Fruit fly (Drosophila melanogaster) whole organism, embryonic: Measurements from ENCODE around the gene Rpn11.
A peak's percentile ranks its signal among the peaks of the same experiment; 100 is the strongest.

ENCODE experiments used
- Antp ChIP-seq: fragments of 200-800 bp; sonication (Bioruptor generic); optimal IDR thresholded peaks from 3 replicates; lab custom pipeline; 2016; ENCODE audit warnings: missing biosample characterization, missing genetic modification characterization
- CG10979 ChIP-seq: fragments of 200-800 bp; sonication (Bioruptor generic); optimal IDR thresholded peaks from 2 replicates; lab custom pipeline; 2018; ENCODE audit warnings: missing biosample characterization, mild to moderate bottlenecking, missing genetic modification characterization, moderate library complexity
- CG11247 ChIP-seq: fragments of 200-800 bp; sonication (Bioruptor generic); IDR thresholded peaks from 2 replicates; pipeline ENCODE4 v1.3.6; 2022; ENCODE audit warnings: missing biosample characterization, missing genetic modification characterization
- CG11723 ChIP-seq: fragments of 200-800 bp; sonication (Bioruptor generic); optimal IDR thresholded peaks from 2 replicates; lab custom pipeline; 2017; ENCODE audit warnings: missing biosample characterization, mild to moderate bottlenecking, missing genetic modification characterization
- CG12155 ChIP-seq: fragments of 200-800 bp; sonication (Bioruptor generic); optimal IDR thresholded peaks from 3 replicates; lab custom pipeline; 2016; ENCODE audit warnings: missing biosample characterization, missing genetic modification characterization
- CG13775 ChIP-seq: fragments of 200-800 bp; sonication (Bioruptor generic); optimal IDR thresholded peaks from 3 replicates; lab custom pipeline; 2017; ENCODE audit warnings: missing biosample characterization, mild to moderate bottlenecking, missing genetic modification characterization
- CG14667 ChIP-seq: fragments of 200-800 bp; sonication (Bioruptor generic); IDR thresholded peaks from 2 replicates; pipeline ENCODE4 v1.3.6; 2022; ENCODE audit warnings: missing biosample characterization, missing genetic modification characterization
- CG14710 ChIP-seq: fragments of 200-800 bp; sonication (Bioruptor generic); optimal IDR thresholded peaks from 3 replicates; lab custom pipeline; 2019; ENCODE audit warnings: missing biosample characterization, mild to moderate bottlenecking, missing genetic modification characterization, moderate library complexity
- CG14860 ChIP-seq: fragments of 200-800 bp; sonication (Bioruptor generic); IDR thresholded peaks from 3 replicates; pipeline ENCODE4 v1.3.6; 2022; ENCODE audit warnings: missing biosample characterization, missing genetic modification characterization; ENCODE audit not compliant: partially characterized antibody
- CG16863 ChIP-seq: fragments of 200-800 bp; sonication (Bioruptor generic); optimal IDR thresholded peaks from 3 replicates; lab custom pipeline; 2016; ENCODE audit warnings: missing biosample characterization, missing genetic modification characterization
- CG18262 ChIP-seq: fragments of 200-800 bp; optimal IDR thresholded peaks from 3 replicates; lab custom pipeline; 2019; ENCODE audit warnings: missing biosample characterization, mild to moderate bottlenecking, missing genetic modification characterization, moderate library complexity
- CG18619 ChIP-seq: fragments of 200-800 bp; sonication (Bioruptor generic); optimal IDR thresholded peaks from 3 replicates; lab custom pipeline; 2017; ENCODE audit warnings: missing biosample characterization, mild to moderate bottlenecking, missing genetic modification characterization
- CG2678 ChIP-seq: fragments of 200-800 bp; sonication (Bioruptor generic); optimal IDR thresholded peaks from 3 replicates; lab custom pipeline; 2019; ENCODE audit warnings: missing biosample characterization, mild to moderate bottlenecking, missing genetic modification characterization, moderate library complexity
- CG31388 ChIP-seq: fragments of 200-800 bp; sonication (Bioruptor generic); optimal IDR thresholded peaks from 2 replicates; lab custom pipeline; 2016; ENCODE audit warnings: missing biosample characterization, missing genetic modification characterization
- CG33557 ChIP-seq: fragments of 200-800 bp; sonication (Bioruptor generic); optimal IDR thresholded peaks from 2 replicates; lab custom pipeline; 2019; ENCODE audit warnings: missing biosample characterization, mild to moderate bottlenecking, missing genetic modification characterization, moderate library complexity
- CG3407 ChIP-seq: fragments of 200-800 bp; sonication (Bioruptor generic); optimal IDR thresholded peaks from 2 replicates; lab custom pipeline; 2018; ENCODE audit warnings: missing biosample characterization, mild to moderate bottlenecking, missing genetic modification characterization
- CG4404 ChIP-seq: fragments of 200-800 bp; sonication (Bioruptor generic); IDR thresholded peaks from 2 replicates; pipeline ENCODE4 v1.3.6; 2022; ENCODE audit warnings: missing biosample characterization, missing genetic modification characterization
- CG7556 ChIP-seq: fragments of 200-800 bp; sonication (Bioruptor generic); optimal IDR thresholded peaks from 2 replicates; lab custom pipeline; 2017; ENCODE audit warnings: missing biosample characterization, mild to moderate bottlenecking, missing genetic modification characterization
- CG7786 ChIP-seq: fragments of 200-800 bp; sonication (Bioruptor generic); optimal IDR thresholded peaks from 2 replicates; lab custom pipeline; 2016; ENCODE audit warnings: missing biosample characterization, missing genetic modification characterization
- CG8359 ChIP-seq: fragments of 200-800 bp; sonication (Bioruptor generic); optimal IDR thresholded peaks from 2 replicates; lab custom pipeline; 2017; ENCODE audit warnings: missing biosample characterization, mild to moderate bottlenecking, missing genetic modification characterization, borderline replicate concordance
- CG8388 ChIP-seq: fragments of 200-800 bp; sonication (Bioruptor generic); optimal IDR thresholded peaks from 2 replicates; lab custom pipeline; 2019; ENCODE audit warnings: missing biosample characterization, mild to moderate bottlenecking, missing genetic modification characterization, moderate library complexity
- CG9797 ChIP-seq: fragments of 200-800 bp; sonication (Bioruptor generic); optimal IDR thresholded peaks from 3 replicates; lab custom pipeline; 2018; ENCODE audit warnings: missing biosample characterization, mild to moderate bottlenecking, missing genetic modification characterization
- CG9876 ChIP-seq: fragments of 200-800 bp; sonication (Bioruptor generic); optimal IDR thresholded peaks from 2 replicates; lab custom pipeline; 2016; ENCODE audit warnings: missing biosample characterization, missing genetic modification characterization
- CG9932 ChIP-seq: fragments of 200-800 bp; sonication (Bioruptor generic); IDR thresholded peaks from 2 replicates; pipeline ENCODE4 v1.3.6; 2022; ENCODE audit warnings: missing biosample characterization, missing genetic modification characterization
- Camta ChIP-seq: fragments of 200-800 bp; sonication (Bioruptor generic); optimal IDR thresholded peaks from 2 replicates; lab custom pipeline; 2016; ENCODE audit warnings: missing biosample characterization, missing genetic modification characterization
- Dbx ChIP-seq: fragments of 200-800 bp; sonication (Bioruptor generic); IDR thresholded peaks from 3 replicates; pipeline ENCODE4 v1.3.6; 2022; ENCODE audit warnings: missing biosample characterization, missing genetic modification characterization
- Dip3 ChIP-seq: fragments of 200-800 bp; sonication (Bioruptor generic); optimal IDR thresholded peaks from 3 replicates; lab custom pipeline; 2016; ENCODE audit warnings: missing biosample characterization, missing genetic modification characterization
- Ets65A ChIP-seq: fragments of 200-800 bp; sonication (Bioruptor generic); peaks from one replicate; lab custom pipeline; 2016; ENCODE audit warnings: missing biosample characterization, missing genetic modification characterization
- HmgD ChIP-seq: fragments of 200-800 bp; sonication (Bioruptor generic); optimal IDR thresholded peaks from 3 replicates; lab custom pipeline; 2016; ENCODE audit warnings: missing biosample characterization, missing genetic modification characterization
- Hr78 ChIP-seq, 2 experiments: fragments of 200-800 bp in 1 of 2; fragments of >200 bp in 1 of 2; sonication (Bioruptor generic) in 1 of 2; optimal IDR thresholded peaks; 2 replicates each; lab custom pipeline; 2017 to 2019; ENCODE audit warnings: missing biosample characterization in 2 of 2, missing genetic modification characterization in 2 of 2, mild to moderate bottlenecking in 1 of 2, moderate library complexity in 1 of 2
- Med ChIP-seq: fragments of 200-800 bp; sonication (Bioruptor generic); peaks from one replicate; lab custom pipeline; 2016; ENCODE audit warnings: missing biosample characterization, missing genetic modification characterization, mild to moderate bottlenecking, inconsistent platforms, moderate library complexity
- Meics ChIP-seq: fragments of 200-800 bp; sonication (Bioruptor generic); optimal IDR thresholded peaks from 2 replicates; lab custom pipeline; 2017; ENCODE audit warnings: missing biosample characterization, mild to moderate bottlenecking, missing genetic modification characterization
- Sin3A ChIP-seq: fragments of >200 bp; optimal IDR thresholded peaks from 2 replicates; lab custom pipeline; 2018
- Sry-δ ChIP-seq: fragments of 200-800 bp; sonication (Bioruptor generic); optimal IDR thresholded peaks from 2 replicates; lab custom pipeline; 2016; ENCODE audit warnings: missing biosample characterization, missing genetic modification characterization
- Stat92E ChIP-seq, 3 experiments: fragments of >200 bp in 2 of 3; fragments of 200-800 bp in 1 of 3; sonication (Bioruptor generic) in 1 of 3; optimal IDR thresholded peaks; 2 replicates each; lab custom pipeline; 2017 to 2019; ENCODE audit warnings: missing biosample characterization in 3 of 3, missing genetic modification characterization in 3 of 3, mild to moderate bottlenecking in 1 of 3, moderate library complexity in 1 of 3
- Tbp ChIP-seq: fragments of >200 bp; optimal IDR thresholded peaks from 2 replicates; lab custom pipeline; 2018; ENCODE audit warnings: missing biosample characterization, missing genetic modification characterization
- Xrp1 ChIP-seq: fragments of 200-800 bp; sonication (Bioruptor generic); IDR thresholded peaks from 2 replicates; pipeline ENCODE4 v1.3.6; 2022; ENCODE audit warnings: missing biosample characterization, missing genetic modification characterization
- aop ChIP-seq: fragments of 200-800 bp; sonication (Bioruptor generic); IDR thresholded peaks from 2 replicates; pipeline ENCODE4 v1.3.6; 2022; ENCODE audit warnings: missing biosample characterization, missing genetic modification characterization
- dysf ChIP-seq: fragments of 200-800 bp; sonication (Bioruptor generic); IDR thresholded peaks from 3 replicates; pipeline ENCODE4 v1.3.6; 2022; ENCODE audit warnings: missing biosample characterization, missing genetic modification characterization
- eve ChIP-seq, 2 experiments: fragments of >200 bp; optimal IDR thresholded peaks; 2 replicates each; lab custom pipeline; 2017; ENCODE audit warnings: missing biosample characterization in 2 of 2, missing genetic modification characterization in 2 of 2
- fd102C ChIP-seq: fragments of 200-800 bp; sonication (Bioruptor generic); optimal IDR thresholded peaks from 2 replicates; lab custom pipeline; 2018; ENCODE audit warnings: missing biosample characterization, mild to moderate bottlenecking, missing genetic modification characterization, moderate library complexity
- grn ChIP-seq: fragments of 200-800 bp; sonication (Bioruptor generic); optimal IDR thresholded peaks from 3 replicates; lab custom pipeline; 2017; ENCODE audit warnings: missing biosample characterization, missing genetic modification characterization
- hkb ChIP-seq, 2 experiments: fragments of 200-800 bp in 1 of 2; fragments of >200 bp in 1 of 2; sonication (Bioruptor generic) in 1 of 2; IDR thresholded peaks in 1 of 2; optimal IDR thresholded peaks in 1 of 2; 2 replicates each; pipeline versions ENCODE4 v1.3.6 to Lab custom; 2017 to 2022; ENCODE audit warnings: missing biosample characterization in 1 of 2, missing genetic modification characterization in 1 of 2
- ken ChIP-seq: fragments of 200-800 bp; sonication (Bioruptor generic); IDR thresholded peaks from 3 replicates; pipeline ENCODE4 v1.3.6; 2022; ENCODE audit warnings: missing biosample characterization, missing genetic modification characterization
- lilli ChIP-seq: fragments of 200-800 bp; sonication (Bioruptor generic); optimal IDR thresholded peaks from 3 replicates; lab custom pipeline; 2016; ENCODE audit warnings: missing biosample characterization, missing genetic modification characterization
- rib ChIP-seq: fragments of 200-800 bp; sonication (Bioruptor generic); IDR thresholded peaks from 2 replicates; pipeline ENCODE4 v1.3.6; 2022; ENCODE audit warnings: missing biosample characterization, missing genetic modification characterization
- sd ChIP-seq: fragments of 200-800 bp; sonication (Bioruptor generic); optimal IDR thresholded peaks from 3 replicates; lab custom pipeline; 2018; ENCODE audit warnings: missing biosample characterization, mild to moderate bottlenecking, missing genetic modification characterization, moderate library complexity
- tll ChIP-seq, 2 experiments: fragments of 200-800 bp in 1 of 2; fragments of >200 bp in 1 of 2; sonication (Bioruptor generic) in 1 of 2; optimal IDR thresholded peaks; 2 replicates each; lab custom pipeline; 2017 to 2019; ENCODE audit warnings: missing biosample characterization in 2 of 2, missing genetic modification characterization in 2 of 2, mild to moderate bottlenecking in 1 of 2, moderate library complexity in 1 of 2
- unc-4 ChIP-seq: fragments of 200-800 bp; sonication (Bioruptor generic); IDR thresholded peaks from 2 replicates; pipeline ENCODE4 v1.3.6; 2022; ENCODE audit warnings: missing biosample characterization, missing genetic modification characterization; ENCODE audit not compliant: partially characterized antibody
- vvl ChIP-seq: fragments of 200-800 bp; sonication (Bioruptor generic); IDR thresholded peaks from 2 replicates; pipeline ENCODE4 v1.3.6; 2022; ENCODE audit warnings: missing biosample characterization, missing genetic modification characterization

The Rpn11 gene

dm6 chr2L:5084586-5085257, 25.1 kb upstream of the Rpn11 start (continued):
- TF ChIP-seq CG18262 (tag; lab: Kevin White, UChicago) (no peak), Meics (GFP tag; lab: Kevin White, UChicago) (no peak), Antp (GFP tag; lab: Kevin White, UChicago) (no peak), ken (GFP tag; lab: Robert Waterston, UW) (no peak), fd102C (GFP tag; lab: Kevin White, UChicago) (no peak), CG31388 (GFP tag; lab: Kevin White, UChicago) (no peak), CG4404 (no peak), CG13775 (GFP tag; lab: Kevin White, UChicago) (no peak), CG8388 (GFP tag; lab: Kevin White, UChicago) (peak; percentile 11), aop (GFP tag; lab: Robert Waterston, UW) (no peak), Sin3A (lab: Kevin White, UChicago) (no peak), CG2678 (tag; lab: Kevin White, UChicago) (peak; percentile 3), Hr78 (GFP tag; optimal IDR thresholded peaks at IDR 0.05; lab: Kevin White, UChicago) (no peak), tll (GFP tag; optimal IDR thresholded peaks at IDR 0.05; lab: Kevin White, UChicago) (no peak), Ets65A (GFP tag; lab: Kevin White, UChicago) (no peak), CG9932 (GFP tag; lab: Robert Waterston, UW) (peak; percentile 48; the same call in 1 of the 2 replicates), CG11723 (no peak), unc-4 (GFP tag; lab: Robert Waterston, UW) (no peak), CG14710 (no peak), rib (GFP tag; lab: Robert Waterston, UW) (no peak), Dip3 (GFP tag; lab: Kevin White, UChicago) (peak; percentile 45), CG18619 (GFP tag; lab: Kevin White, UChicago) (peak; percentile 6), Sry-δ (GFP tag; lab: Kevin White, UChicago) (no peak), eve (GFP tag; optimal IDR thresholded peaks at IDR 0.05; lab: Kevin White, UChicago) (peak in 1 of 2 experiments; percentile 46), Dbx (GFP tag; lab: Robert Waterston, UW) (no peak), lilli (peak; percentile 32), CG3407 (GFP tag; lab: Kevin White, UChicago) (no peak), CG33557 (no peak), CG7556 (GFP tag; lab: Kevin White, UChicago) (no peak), sd (tag; lab: Kevin White, UChicago) (no peak), CG16863 (GFP tag; lab: Kevin White, UChicago) (no peak), CG7786 (GFP tag; lab: Kevin White, UChicago) (peak; percentile 8), CG12155 (GFP tag; lab: Kevin White, UChicago) (no peak), Stat92E (GFP tag; optimal IDR thresholded peaks at IDR 0.05; lab: Kevin White, UChicago) (no peak), CG14667 (GFP tag; lab: Robert Waterston, UW) (no peak), Camta (GFP tag; lab: Kevin White, UChicago) (no peak), CG14860 (GFP tag; lab: Robert Waterston, UW) (0 out of 3 replicates have a peak, but pooled peaks have one; percentile 27), CG10979 (tag; lab: Kevin White, UChicago) (no peak), Tbp (GFP tag; lab: Kevin White, UChicago) (no peak), CG9797 (no peak), hkb (optimal IDR thresholded peaks at IDR 0.05; lab: Kevin White, UChicago) (no peak), hkb (GFP tag; IDR thresholded peaks at IDR 0.05; lab: Robert Waterston, UW) (no peak), grn (no peak), Med (GFP tag; lab: Kevin White, UChicago) (peak; percentile 55), CG9876 (GFP tag; lab: Kevin White, UChicago) (no peak), HmgD (no peak), Xrp1 (GFP tag; lab: Robert Waterston, UW) (no peak), vvl (GFP tag; lab: Robert Waterston, UW) (peak; percentile 70), CG8359 (GFP tag; lab: Kevin White, UChicago) (no peak), CG11247 (GFP tag; lab: Robert Waterston, UW) (no peak), dysf (GFP tag; lab: Robert Waterston, UW) (peak; percentile 18; the same call in 1 of the 3 replicates)
